Fruit fly (Drosophila melanogaster) whole organism, embryonic: ENCODE data around the gene Cpn.

Experiments used
- CG1647 ChIP-seq: fragments of 200-800 bp; sonication (Bioruptor generic); optimal IDR thresholded peaks from 3 replicates; lab custom pipeline; 2016; ENCODE audit warnings: missing biosample characterization, missing genetic modification characterization
- CG17802 ChIP-seq: fragments of 200-800 bp; sonication (Bioruptor generic); optimal IDR thresholded peaks from 2 replicates; lab custom pipeline; 2018; ENCODE audit warnings: missing biosample characterization, mild to moderate bottlenecking, missing genetic modification characterization, moderate library complexity
- CG18262 ChIP-seq: fragments of 200-800 bp; optimal IDR thresholded peaks from 3 replicates; lab custom pipeline; 2019; ENCODE audit warnings: missing biosample characterization, mild to moderate bottlenecking, missing genetic modification characterization, moderate library complexity
- CG8478 ChIP-seq: fragments of >200 bp; optimal IDR thresholded peaks from 2 replicates; lab custom pipeline; 2018
- Camta ChIP-seq: fragments of 200-800 bp; sonication (Bioruptor generic); optimal IDR thresholded peaks from 2 replicates; lab custom pipeline; 2016; ENCODE audit warnings: missing biosample characterization, missing genetic modification characterization
- HLHmδ ChIP-seq: fragments of 200-800 bp; sonication (Bioruptor generic); optimal IDR thresholded peaks from 2 replicates; lab custom pipeline; 2018; ENCODE audit warnings: missing biosample characterization, mild to moderate bottlenecking, missing genetic modification characterization, moderate library complexity
- br ChIP-seq: fragments of >200 bp; optimal IDR thresholded peaks from 2 replicates; lab custom pipeline; 2017
- exex ChIP-seq: fragments of 200-800 bp; sonication (Bioruptor generic); optimal IDR thresholded peaks from 4 replicates; lab custom pipeline; 2018; ENCODE audit warnings: missing biosample characterization, mild to moderate bottlenecking, missing genetic modification characterization, moderate library complexity
- fru ChIP-seq: fragments of >200 bp; optimal IDR thresholded peaks from 2 replicates; lab custom pipeline; 2017
- ham ChIP-seq: fragments of 200-800 bp; sonication (Bioruptor generic); IDR thresholded peaks from 2 replicates; pipeline ENCODE4 v1.3.6; 2022; ENCODE audit warnings: missing biosample characterization, missing genetic modification characterization
- stwl ChIP-seq: fragments of 200-800 bp; sonication (Bioruptor generic); optimal IDR thresholded peaks from 3 replicates; lab custom pipeline; 2018; ENCODE audit warnings: missing biosample characterization, mild to moderate bottlenecking, missing genetic modification characterization, moderate library complexity
- trh ChIP-seq: fragments of 200-800 bp; sonication (Bioruptor generic); optimal IDR thresholded peaks from 2 replicates; lab custom pipeline; 2016; ENCODE audit warnings: missing biosample characterization, missing genetic modification characterization

- TF ChIP-seq HLHmδ (GFP tag; lab: Kevin White, UChicago) (no peak), CG17802 (tag; lab: Kevin White, UChicago) (no peak), trh (GFP tag; lab: Kevin White, UChicago) (no peak), fru (lab: Kevin White, UChicago) (no peak), ham (no peak), stwl (tag; lab: Kevin White, UChicago) (no peak), Camta (GFP tag; lab: Kevin White, UChicago) (no peak), CG1647 (GFP tag; lab: Kevin White, UChicago) (no peak), CG18262 (tag; lab: Kevin White, UChicago) (no peak), br (lab: Kevin White, UChicago) (no peak), CG8478 (no peak), exex (no peak)
These were observed 41.1 kb downstream of the Cpn start for dm6 chr3R:12124843-12125242.
